Fruit fly (Drosophila melanogaster): ENCODE results near the gene Srp54k.
A peak's percentile ranks its signal among the peaks of the same experiment; 100 is the strongest.

The Srp54k gene

dm6 chr3L:5186807-5187571 is 34.5 kb downstream of the Srp54k start (continued):
- peak; percentile 80 for TF ChIP-seq Atf6 (GFP tag; IDR thresholded peaks at IDR 0.05)
- peak; percentile 84 for TF ChIP-seq peb (GFP tag; IDR thresholded peaks at IDR 0.05)
- TF ChIP-seq CG10959 (GFP tag; IDR thresholded peaks at IDR 0.05): peak; percentile 77
- peak; percentile 73 for TF ChIP-seq dimm (GFP tag; IDR thresholded peaks at IDR 0.05)
- peak; percentile 68; the same call in 1 of the 2 replicates for TF ChIP-seq CG16779 (GFP tag; IDR thresholded peaks at IDR 0.05)
- peak; percentile 67 for TF ChIP-seq CG5180 (GFP tag; optimal IDR thresholded peaks at IDR 0.05)
- peak; percentile 66 for TF ChIP-seq CG11085 (GFP tag; IDR thresholded peaks at IDR 0.05)
- TF ChIP-seq Ptx1 (GFP tag; IDR thresholded peaks at IDR 0.05): peak; percentile 92
- TF ChIP-seq CG11560 (tag; IDR thresholded peaks at IDR 0.05): peak; percentile 52; the same call in 1 of the 3 replicates
- TF ChIP-seq eve (GFP tag; optimal IDR thresholded peaks at IDR 0.05): peak in 1 of 2 experiments; percentile 90
- TF ChIP-seq cas (GFP tag; IDR thresholded peaks at IDR 0.05): no peak
- peak; percentile 88 for TF ChIP-seq CG2120 (GFP tag; optimal IDR thresholded peaks at IDR 0.05)
- TF ChIP-seq CG7271 (tag; optimal IDR thresholded peaks at IDR 0.05): peak; percentile 78
- peak; percentile 78 for TF ChIP-seq Dip3 (GFP tag; optimal IDR thresholded peaks at IDR 0.05)
- TF ChIP-seq Ssrp (tag; optimal IDR thresholded peaks at IDR 0.05): peak; percentile 80
- TF ChIP-seq dan (GFP tag; IDR thresholded peaks at IDR 0.05): no peak; the same call in 1 of the 2 replicates
- peak; percentile 87 for TF ChIP-seq CG8388 (GFP tag; optimal IDR thresholded peaks at IDR 0.05)
- peak; percentile 89 for TF ChIP-seq NC2β (GFP tag; optimal IDR thresholded peaks at IDR 0.05)
- TF ChIP-seq Hr3 (GFP tag; optimal IDR thresholded peaks at IDR 0.05): peak; percentile 82
- peak; percentile 90 for TF ChIP-seq Side (GFP tag; optimal IDR thresholded peaks at IDR 0.05)
- TF ChIP-seq CG10366 (GFP tag; IDR thresholded peaks at IDR 0.05): peak; percentile 86
- TF ChIP-seq CG31365 (tag; optimal IDR thresholded peaks at IDR 0.05): peak; percentile 85
- peak; percentile 82 for TF ChIP-seq CG14710 (tag; optimal IDR thresholded peaks at IDR 0.05)
- TF ChIP-seq CG1647 (GFP tag; optimal IDR thresholded peaks at IDR 0.05): peak; percentile 87
- TF ChIP-seq CG1603 (tag; optimal IDR thresholded peaks at IDR 0.05): peak; percentile 98
- peak; percentile 53 for TF ChIP-seq CG33557 (GFP tag; optimal IDR thresholded peaks at IDR 0.05)
- TF ChIP-seq CG6272 (GFP tag; IDR thresholded peaks at IDR 0.05): peak; percentile 81
- peak; percentile 91 for TF ChIP-seq lmd (GFP tag; IDR thresholded peaks at IDR 0.05)
- peak; percentile 57 for TF ChIP-seq CG10565 (GFP tag; optimal IDR thresholded peaks at IDR 0.05)
- TF ChIP-seq bcd (GFP tag; optimal IDR thresholded peaks at IDR 0.05): peak; percentile 89
- TF ChIP-seq gce (GFP tag; IDR thresholded peaks at IDR 0.05): peak; percentile 80; the same call in 2 of the 3 replicates
- TF ChIP-seq CG31224 (GFP tag; IDR thresholded peaks at IDR 0.05): peak; percentile 60
- TF ChIP-seq dysf (GFP tag; IDR thresholded peaks at IDR 0.05): peak; percentile 92
- TF ChIP-seq CG17568 (GFP tag; optimal IDR thresholded peaks at IDR 0.05): peak; percentile 75
- TF ChIP-seq CG12155 (GFP tag; optimal IDR thresholded peaks at IDR 0.05): peak; percentile 79
- TF ChIP-seq Bdp1 (GFP tag; optimal IDR thresholded peaks at IDR 0.05): peak; percentile 63
- no peak for TF ChIP-seq CkIIα-i1 (GFP tag; IDR thresholded peaks at IDR 0.05)
- TF ChIP-seq CG42726 (GFP tag; IDR thresholded peaks at IDR 0.05; ENCODE audit: partially characterized antibody): no peak
- TF ChIP-seq dpn (GFP tag; optimal IDR thresholded peaks at IDR 0.05): peak; percentile 88 to 90
- no peak for TF ChIP-seq pita (GFP tag; optimal IDR thresholded peaks at IDR 0.05)
- TF ChIP-seq CG30403 (GFP tag; optimal IDR thresholded peaks at IDR 0.05): peak; percentile 86
- peak; percentile 59 for TF ChIP-seq CG10431 (GFP tag; optimal IDR thresholded peaks at IDR 0.05)
- TF ChIP-seq nerfin-2 (GFP tag; IDR thresholded peaks at IDR 0.05; ENCODE audit: partially characterized antibody): no peak
- no peak for TF ChIP-seq hbn (GFP tag; IDR thresholded peaks at IDR 0.05; ENCODE audit: partially characterized antibody)
- peak; percentile 86 to 88 for TF ChIP-seq chif (GFP tag; optimal IDR thresholded peaks at IDR 0.05)
- TF ChIP-seq CG4730 (GFP tag; IDR thresholded peaks at IDR 0.05): peak; percentile 81
- peak; percentile 93 for TF ChIP-seq dmrt11E (tag; optimal IDR thresholded peaks at IDR 0.05)
- no peak for TF ChIP-seq Tbp (GFP tag; optimal IDR thresholded peaks at IDR 0.05)
- TF ChIP-seq CG34376 (GFP tag; optimal IDR thresholded peaks at IDR 0.05): peak; percentile 56
- peak; percentile 87 for TF ChIP-seq CG16863 (GFP tag; optimal IDR thresholded peaks at IDR 0.05)

All from whole organism, embryonic.